Worm (Caenorhabditis elegans): ENCODE data around the gene pup-2.

The pup-2 gene

ce11 chrIII:5208992-5209391 lies 23.3 kb downstream of the pup-2 start, which contains the start of gene syx-16:
syx-16 (minus strand) TSS chrIII:5209109.
- TF ChIP-seq fkh-2 (tag; optimal IDR thresholded peaks at IDR 0.05) (no peak), nhr-43 (tag; optimal IDR thresholded peaks at IDR 0.05; ENCODE audit: poor library complexity, severe bottlenecking) (no peak), nfya-1 (tag; optimal IDR thresholded peaks at IDR 0.05; ENCODE audit: insufficient read depth) (peak; percentile 29), pha-4 (tag; optimal IDR thresholded peaks at IDR 0.05) (no peak)

ce11 chrIII:5210269-5210668 lies 24.5 kb downstream of the pup-2 start:
- no peak for TF ChIP-seq nhr-28 (tag; optimal IDR thresholded peaks at IDR 0.05)
- no peak for TF ChIP-seq ceh-82 (tag; optimal IDR thresholded peaks at IDR 0.05)
- TF ChIP-seq mdl-1 (tag; optimal IDR thresholded peaks at IDR 0.05), result no peak
- TF ChIP-seq nhr-11 (tag; optimal IDR thresholded peaks at IDR 0.05), result no peak
- peak; percentile 15 for TF ChIP-seq pha-4 (tag; optimal IDR thresholded peaks at IDR 0.05)
- TF ChIP-seq lin-15B (tag; optimal IDR thresholded peaks at IDR 0.05), result no peak
- no peak for TF ChIP-seq unc-62 (GFP tag; optimal IDR thresholded peaks at IDR 0.05)

- TF ChIP-seq elt-2 (tag; optimal IDR thresholded peaks at IDR 0.05), result peak; percentile 63
- peak; percentile 74 for TF ChIP-seq nhr-43 (tag; optimal IDR thresholded peaks at IDR 0.05; ENCODE audit: poor library complexity, severe bottlenecking)
- TF ChIP-seq nfya-1 (tag; optimal IDR thresholded peaks at IDR 0.05; ENCODE audit: insufficient read depth), result peak; percentile 63
- TF ChIP-seq hmg-11 (tag; optimal IDR thresholded peaks at IDR 0.05), result peak; percentile 80
- peak; percentile 1 for TF ChIP-seq jun-1 (tag; optimal IDR thresholded peaks at IDR 0.05)
- peak; percentile 40 for TF ChIP-seq pha-4 (tag; optimal IDR thresholded peaks at IDR 0.05)
- peak; percentile 51 for TF ChIP-seq nhr-25 (tag; optimal IDR thresholded peaks at IDR 0.05)
- peak; percentile 25 for TF ChIP-seq lin-39 (tag; optimal IDR thresholded peaks at IDR 0.05)
- peak; percentile 27 for TF ChIP-seq ceh-28 (tag; optimal IDR thresholded peaks at IDR 0.05)
- peak; percentile 3 for TF ChIP-seq ztf-4 (tag; optimal IDR thresholded peaks at IDR 0.05)
- TF ChIP-seq nhr-23 (tag; optimal IDR thresholded peaks at IDR 0.05), result peak; percentile 62
- TF ChIP-seq lsy-12 (tag; optimal IDR thresholded peaks at IDR 0.05), result peak; percentile 59
Observed at ce11 chrIII:5211137-5211648, 25.5 kb downstream of the pup-2 start.

ce11 chrIII:5214162-5214561 lies 28.4 kb downstream of the pup-2 start:
- TF ChIP-seq pha-4 (tag; optimal IDR thresholded peaks at IDR 0.05), result no peak
- TF ChIP-seq tbx-2 (tag; optimal IDR thresholded peaks at IDR 0.05), result no peak
- no peak for TF ChIP-seq fkh-2 (tag; optimal IDR thresholded peaks at IDR 0.05)

- TF ChIP-seq nhr-77 (tag; optimal IDR thresholded peaks at IDR 0.05) (no peak), ZK546.5 (tag; optimal IDR thresholded peaks at IDR 0.05) (no peak), zag-1 (tag; optimal IDR thresholded peaks at IDR 0.05) (no peak), nhr-76 (tag; optimal IDR thresholded peaks at IDR 0.05) (no peak), fkh-2 (tag; optimal IDR thresholded peaks at IDR 0.05) (no peak), pha-4 (tag; optimal IDR thresholded peaks at IDR 0.05) (no peak), elt-1 (tag; optimal IDR thresholded peaks at IDR 0.05) (no peak), mml-1 (tag; optimal IDR thresholded peaks at IDR 0.05) (no peak), nhr-43 (tag; optimal IDR thresholded peaks at IDR 0.05; ENCODE audit: poor library complexity, severe bottlenecking) (no peak), lin-15B (tag; optimal IDR thresholded peaks at IDR 0.05) (no peak), tbx-2 (tag; optimal IDR thresholded peaks at IDR 0.05) (no peak)
Observed at ce11 chrIII:5215375-5215774, 29.7 kb downstream of the pup-2 start, which contains the start of gene ZC155.4. ZC155.4 (minus strand) TSS chrIII:5215475.

- no peak for TF ChIP-seq elt-3 (tag; optimal IDR thresholded peaks at IDR 0.05)
Observed at ce11 chrIII:5217511-5217910, 31.8 kb downstream of the pup-2 start, which contains the start of gene cutl-19. cutl-19 (minus strand) TSS chrIII:5217611.

ce11 chrIII:5218687-5219086 lies 33.0 kb downstream of the pup-2 start, which contains the start of gene ZC155.2:
ZC155.2 (plus strand) TSS chrIII:5218987.
- TF ChIP-seq lin-39 (tag; optimal IDR thresholded peaks at IDR 0.05) (peak; percentile 15), nhr-25 (tag; optimal IDR thresholded peaks at IDR 0.05) (no peak)
